Worm (Caenorhabditis elegans) whole organism, L3 larva: ENCODE data around the gene T19D12.4.
A peak's percentile ranks its signal among the peaks of the same experiment; 100 is the strongest.

Source experiments
- R02D3.7 ChIP-seq: fragments of 150-350 bp; optimal IDR thresholded peaks from 2 replicates; lab custom pipeline; 2014; ENCODE audit warnings: missing biosample characterization, missing genetic modification characterization
- ZK546.5 ChIP-seq: sonication (generic microtip); optimal IDR thresholded peaks from 2 replicates; lab custom pipeline; 2017; ENCODE audit warnings: missing biosample characterization, missing genetic modification characterization
- aly-2 ChIP-seq: fragments of 150-350 bp; optimal IDR thresholded peaks from 2 replicates; lab custom pipeline; 2014; ENCODE audit warnings: missing biosample characterization, missing genetic modification characterization
- ceh-16 ChIP-seq: sonication (generic microtip); optimal IDR thresholded peaks from 2 replicates; lab custom pipeline; 2017; ENCODE audit warnings: missing biosample characterization, missing genetic modification characterization
- ceh-28 ChIP-seq: fragments of 150-350 bp; optimal IDR thresholded peaks from 2 replicates; lab custom pipeline; 2014; ENCODE audit warnings: missing biosample characterization, missing genetic modification reagents, missing genetic modification characterization
- ceh-82 ChIP-seq: fragments of 150-350 bp; optimal IDR thresholded peaks from 2 replicates; lab custom pipeline; 2014; ENCODE audit warnings: missing biosample characterization, missing genetic modification characterization
- daf-12 ChIP-seq: fragments of 150-350 bp; optimal IDR thresholded peaks from 2 replicates; lab custom pipeline; 2014; ENCODE audit warnings: missing biosample characterization, missing genetic modification reagents, missing genetic modification characterization
- egl-5 ChIP-seq: fragments of 150-350 bp; optimal IDR thresholded peaks from 2 replicates; lab custom pipeline; 2017; ENCODE audit warnings: missing biosample characterization, missing genetic modification reagents, missing genetic modification characterization, inconsistent platforms
- elt-1 ChIP-seq: fragments of 150-350 bp; optimal IDR thresholded peaks from 2 replicates; lab custom pipeline; 2014; ENCODE audit warnings: missing biosample characterization, missing genetic modification characterization
- elt-2 ChIP-seq: sonication (generic microtip); optimal IDR thresholded peaks from 2 replicates; lab custom pipeline; 2016; ENCODE audit warnings: missing genetic modification reagents, mild to moderate bottlenecking, missing genetic modification characterization, missing compliant biosample characterization
- elt-3 ChIP-seq, 3 experiments: fragments of 150-350 bp in 1 of 3; sonication (generic microtip) in 2 of 3; optimal IDR thresholded peaks; 2 replicates in 2 of 3; 4 replicates in 1 of 3; lab custom pipeline; 2014 to 2017; ENCODE audit warnings: missing biosample characterization in 3 of 3, missing genetic modification characterization in 3 of 3
- eor-1 ChIP-seq, 2 experiments: fragments of 150-350 bp; optimal IDR thresholded peaks; 2 replicates each; lab custom pipeline; 2014 to 2018; ENCODE audit warnings: missing biosample characterization in 2 of 2, missing genetic modification characterization in 2 of 2
- fkh-10 ChIP-seq: sonication (generic microtip); optimal IDR thresholded peaks from 2 replicates; lab custom pipeline; 2017; ENCODE audit warnings: missing biosample characterization, missing genetic modification reagents, missing genetic modification characterization
- fos-1 ChIP-seq: fragments of 150-350 bp; optimal IDR thresholded peaks from 2 replicates; lab custom pipeline; 2014; ENCODE audit warnings: missing biosample characterization, missing genetic modification characterization
- hmg-11 ChIP-seq: sonication (generic microtip); optimal IDR thresholded peaks from 2 replicates; lab custom pipeline; 2016; ENCODE audit warnings: missing genetic modification characterization, missing compliant biosample characterization
- jun-1 ChIP-seq: fragments of 150-350 bp; optimal IDR thresholded peaks from 2 replicates; lab custom pipeline; 2014; ENCODE audit warnings: missing biosample characterization, missing genetic modification reagents, missing genetic modification characterization
- lin-15B ChIP-seq: fragments of 150-350 bp; optimal IDR thresholded peaks from 2 replicates; lab custom pipeline; 2014; ENCODE audit warnings: missing biosample characterization, missing genetic modification characterization
- lin-39 ChIP-seq: fragments of 150-350 bp; optimal IDR thresholded peaks from 2 replicates; lab custom pipeline; 2018; ENCODE audit warnings: missing biosample characterization, missing genetic modification reagents, missing genetic modification characterization
- lsy-12 ChIP-seq: sonication (generic microtip); optimal IDR thresholded peaks from 2 replicates; lab custom pipeline; 2016; ENCODE audit warnings: mild to moderate bottlenecking, missing genetic modification characterization, missing compliant biosample characterization
- mdl-1 ChIP-seq: fragments of 150-350 bp; optimal IDR thresholded peaks from 2 replicates; lab custom pipeline; 2014; ENCODE audit warnings: missing biosample characterization, missing genetic modification characterization
- mml-1 ChIP-seq: fragments of 150-350 bp; sonication (generic microtip); optimal IDR thresholded peaks from 3 replicates; lab custom pipeline; 2014; ENCODE audit warnings: missing biosample characterization, missing genetic modification characterization
- nfya-1 ChIP-seq: sonication (generic microtip); optimal IDR thresholded peaks from 2 replicates; lab custom pipeline; 2017; ENCODE audit warnings: missing genetic modification characterization, mild to moderate bottlenecking, missing compliant biosample characterization, antibody characterized with exemption, moderate library complexity; ENCODE audit not compliant: insufficient read depth
- nhr-11 ChIP-seq: fragments of 150-350 bp; optimal IDR thresholded peaks from 2 replicates; lab custom pipeline; 2014; ENCODE audit warnings: missing biosample characterization, missing genetic modification characterization
- nhr-12 ChIP-seq: fragments of 150-350 bp; optimal IDR thresholded peaks from 2 replicates; lab custom pipeline; 2014; ENCODE audit warnings: missing biosample characterization, missing genetic modification characterization
- nhr-23 ChIP-seq: fragments of 150-350 bp; optimal IDR thresholded peaks from 2 replicates; lab custom pipeline; 2014; ENCODE audit warnings: missing biosample characterization, missing genetic modification reagents, missing genetic modification characterization
- nhr-237 ChIP-seq: fragments of 150-350 bp; optimal IDR thresholded peaks from 2 replicates; lab custom pipeline; 2014; ENCODE audit warnings: missing biosample characterization, missing genetic modification characterization
- nhr-25 ChIP-seq: sonication (generic microtip); optimal IDR thresholded peaks from 2 replicates; lab custom pipeline; 2017; ENCODE audit warnings: missing biosample characterization, missing genetic modification characterization
- nhr-28 ChIP-seq: fragments of 150-350 bp; optimal IDR thresholded peaks from 2 replicates; lab custom pipeline; 2014; ENCODE audit warnings: missing biosample characterization, missing genetic modification characterization
- nhr-67 ChIP-seq: fragments of 150-350 bp; optimal IDR thresholded peaks from 2 replicates; lab custom pipeline; 2014; ENCODE audit warnings: missing biosample characterization, missing genetic modification characterization
- nhr-76 ChIP-seq: fragments of 150-350 bp; sonication (generic microtip); optimal IDR thresholded peaks from 5 replicates; lab custom pipeline; 2014; ENCODE audit warnings: missing biosample characterization, missing genetic modification characterization
- nhr-77 ChIP-seq: fragments of 150-350 bp; optimal IDR thresholded peaks from 2 replicates; lab custom pipeline; 2014; ENCODE audit warnings: missing biosample characterization, missing genetic modification characterization
- pha-4 ChIP-seq: fragments of 150-350 bp; optimal IDR thresholded peaks from 2 replicates; lab custom pipeline; 2014; ENCODE audit warnings: missing biosample characterization, missing genetic modification reagents, missing genetic modification characterization
- pqm-1 ChIP-seq: fragments of 150-350 bp; optimal IDR thresholded peaks from 2 replicates; lab custom pipeline; 2017; ENCODE audit warnings: missing biosample characterization, missing genetic modification characterization, inconsistent platforms
- sea-2 ChIP-seq: fragments of 150-350 bp; sonication (generic microtip); optimal IDR thresholded peaks from 4 replicates; lab custom pipeline; 2014; ENCODE audit warnings: missing biosample characterization, missing genetic modification reagents, missing genetic modification characterization
- skn-1 ChIP-seq: fragments of 150-350 bp; optimal IDR thresholded peaks from 2 replicates; lab custom pipeline; 2014; ENCODE audit warnings: missing biosample characterization, missing genetic modification characterization
- snpc-4 ChIP-seq: fragments of 150-350 bp; optimal IDR thresholded peaks from 2 replicates; lab custom pipeline; 2014; ENCODE audit warnings: missing biosample characterization, missing genetic modification characterization
- tbx-2 ChIP-seq: sonication (generic microtip); optimal IDR thresholded peaks from 2 replicates; lab custom pipeline; 2016; ENCODE audit warnings: mild to moderate bottlenecking, missing genetic modification characterization, missing compliant biosample characterization
- unc-39 ChIP-seq: sonication (generic microtip); optimal IDR thresholded peaks from 4 replicates; lab custom pipeline; 2017; ENCODE audit warnings: missing biosample characterization, missing genetic modification characterization
- unc-62 ChIP-seq: fragments of 150-350 bp; sonication (generic microtip); optimal IDR thresholded peaks from 4 replicates; lab custom pipeline; 2014; ENCODE audit warnings: missing biosample characterization, missing genetic modification reagents, missing genetic modification characterization
- zag-1 ChIP-seq: fragments of 150-350 bp; optimal IDR thresholded peaks from 2 replicates; lab custom pipeline; 2014; ENCODE audit warnings: missing biosample characterization, missing genetic modification characterization
- ztf-11 ChIP-seq: fragments of 150-350 bp; optimal IDR thresholded peaks from 2 replicates; lab custom pipeline; 2014; ENCODE audit warnings: missing biosample characterization, missing genetic modification characterization

The T19D12.4 gene

ce11 chrII:6608626-6609025, 22.3 kb upstream of the T19D12.4 start:
- no peak for TF ChIP-seq hmg-11
- no peak for TF ChIP-seq nhr-23
- TF ChIP-seq unc-62: no peak
- no peak for TF ChIP-seq nhr-76

ce11 chrII:6609315-6609842, 21.5 kb upstream of the T19D12.4 start, which contains the start of gene epg-5:
Gene epg-5 (minus strand): TSS chrII:6609365.
- TF ChIP-seq lin-15B (tag; lab: Kevin White, UChicago) (no peak), unc-62 (no peak), mml-1 (tag; lab: Kevin White, UChicago) (no peak), nhr-23 (no peak), nhr-76 (no peak), ceh-16 (no peak), ztf-11 (tag; lab: Kevin White, UChicago) (no peak), ceh-82 (no peak), daf-12 (tag; lab: Kevin White, UChicago) (no peak), pha-4 (tag; lab: Kevin White, UChicago) (peak; percentile 68), aly-2 (tag; lab: Kevin White, UChicago) (no peak), nhr-28 (no peak), jun-1 (no peak), nhr-67 (tag; lab: Kevin White, UChicago) (no peak), elt-1 (tag; lab: Kevin White, UChicago) (no peak), nhr-25 (tag; lab: Kevin White, UChicago) (no peak), skn-1 (no peak), egl-5 (tag; lab: Kevin White, UChicago) (peak; percentile 41), fos-1 (tag; lab: Kevin White, UChicago) (no peak), eor-1 (tag; optimal IDR thresholded peaks at IDR 0.05; lab: Kevin White, UChicago) (no peak), nhr-77 (tag; lab: Kevin White, UChicago) (no peak), pqm-1 (tag; lab: Kevin White, UChicago) (peak; percentile 47), elt-2 (peak; percentile 62), nhr-11 (tag; lab: Kevin White, UChicago) (no peak), sea-2 (no peak), nhr-237 (tag; lab: Kevin White, UChicago) (no peak), tbx-2 (tag; lab: Kevin White, UChicago) (no peak), elt-3 (tag; optimal IDR thresholded peaks at IDR 0.05; lab: Kevin White, UChicago) (no peak), zag-1 (tag; lab: Kevin White, UChicago) (no peak), unc-39 (no peak), hmg-11 (peak; percentile 20), fkh-10 (no peak), nhr-12 (tag; lab: Kevin White, UChicago) (no peak), ZK546.5 (tag; lab: Kevin White, UChicago) (no peak), mdl-1 (tag; lab: Kevin White, UChicago) (no peak), lin-39 (tag; lab: Kevin White, UChicago) (no peak), nfya-1 (peak; percentile 48)

ce11 chrII:6610262-6610661, 20.6 kb upstream of the T19D12.4 start:
- no peak for TF ChIP-seq ceh-82
- TF ChIP-seq nhr-67 (tag; lab: Kevin White, UChicago): no peak
- TF ChIP-seq ceh-28 (tag; lab: Kevin White, UChicago): no peak
- no peak for TF ChIP-seq snpc-4 (tag; lab: Kevin White, UChicago)
- no peak for TF ChIP-seq lsy-12 (tag; lab: Kevin White, UChicago)
- TF ChIP-seq nhr-12 (tag; lab: Kevin White, UChicago): no peak
- no peak for TF ChIP-seq skn-1
- no peak for TF ChIP-seq ceh-16
- TF ChIP-seq tbx-2 (tag; lab: Kevin White, UChicago): no peak
- no peak for TF ChIP-seq elt-2
- no peak for TF ChIP-seq daf-12 (tag; lab: Kevin White, UChicago)
- no peak for TF ChIP-seq fos-1 (tag; lab: Kevin White, UChicago)
- TF ChIP-seq lin-39 (tag; lab: Kevin White, UChicago): no peak
- TF ChIP-seq R02D3.7 (tag; lab: Kevin White, UChicago): no peak
